Worm (Caenorhabditis elegans): Measurements from ENCODE around the gene F07G6.8.
"Not testable (repeated sequence)": the region's sequence is repeated elsewhere in the genome, so short reads cannot be mapped to it uniquely, and the experiment has no call there.

F07G6.8 gene

DNA sequence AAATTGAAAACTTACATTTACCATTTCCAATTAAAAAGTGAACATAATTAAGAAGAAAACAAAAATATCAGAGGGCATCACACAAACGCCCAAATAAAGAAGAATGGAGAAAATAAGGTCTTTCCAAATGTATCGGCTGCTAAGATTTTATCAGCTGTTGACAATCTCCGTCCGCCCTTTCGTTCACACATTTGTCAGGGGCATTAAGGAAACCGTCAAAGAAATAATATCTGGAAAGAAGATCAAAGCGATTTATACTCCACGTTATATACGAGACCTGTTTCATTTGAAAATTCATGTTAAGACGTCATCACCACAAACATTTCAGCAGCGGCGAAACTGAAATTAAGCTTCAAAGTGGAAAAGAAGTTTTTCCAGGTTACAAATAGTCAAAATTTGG, 7.7 kb downstream of the F07G6.8 start, which contains the start of gene fbxa-52:
fbxa-52 (minus strand) TSS at position 101 of the 400 bp plus-strand sequence.
- no peak for TF ChIP-seq hnd-1 (tag; optimal IDR thresholded peaks at IDR 0.05)
- TF ChIP-seq flt-1 (GFP tag; IDR thresholded peaks at IDR 0.05) = no peak

DNA sequence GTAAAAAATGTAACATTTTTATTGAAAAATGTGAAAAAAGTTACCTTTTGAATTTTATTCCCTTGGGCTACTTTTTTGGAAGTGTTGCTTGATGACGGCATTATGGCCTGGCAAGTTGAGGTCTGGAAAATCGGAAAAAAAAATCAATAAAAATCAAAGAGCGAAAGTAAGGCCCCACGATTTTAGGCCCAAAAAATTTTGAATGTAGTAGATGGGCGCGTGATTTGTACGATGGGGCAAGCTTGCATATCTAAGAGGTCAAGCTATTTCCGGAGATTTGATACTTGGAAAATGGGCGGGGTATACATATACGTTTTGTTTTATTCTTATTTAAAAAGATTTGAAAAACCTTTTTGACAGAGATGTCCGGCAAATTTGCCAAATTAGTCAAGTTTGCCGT, 13.7 kb downstream of the F07G6.8 start, which contains the start of gene F07G6.5:
F07G6.5 (minus strand) TSS at position 101 of the 400 bp plus-strand sequence.
- TF ChIP-seq ceh-36 (tag; optimal IDR thresholded peaks at IDR 0.05) = no peak

- TF ChIP-seq ets-7 (tag; optimal IDR thresholded peaks at IDR 0.05) (no peak), scrt-1 (GFP tag; IDR thresholded peaks at IDR 0.05) (no peak)
These were observed 16.4 kb downstream of the F07G6.8 start, which contains the start of gene C36C9.5 for ce11 chrX:1703840-1704239. TSS of gene C36C9.5 (minus strand) at chrX:1703940.

DNA sequence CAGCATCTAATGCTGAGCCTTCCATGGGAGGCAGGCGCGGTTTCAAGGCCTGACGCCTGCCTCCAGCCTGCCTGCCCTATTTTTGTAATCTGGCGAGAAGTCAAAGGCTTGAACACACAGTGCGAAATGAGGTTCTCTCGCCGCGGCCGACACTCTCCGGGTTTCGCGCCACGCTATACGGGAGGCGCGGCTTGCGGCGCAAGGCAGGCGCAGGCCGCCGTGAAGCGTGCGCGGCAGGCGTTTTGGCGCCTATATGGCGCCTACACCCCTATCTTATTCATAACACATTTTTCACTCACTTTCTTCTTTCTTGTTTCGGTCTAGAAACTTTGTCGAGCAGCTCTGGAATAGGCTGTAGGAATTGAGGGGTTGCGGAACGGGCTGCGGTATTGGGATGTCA, 17.2 kb downstream of the F07G6.8 start:
- TF ChIP-seq F13C5.2 (tag; optimal IDR thresholded peaks at IDR 0.05) (no peak), hmbx-1 (tag; optimal IDR thresholded peaks at IDR 0.05) (no peak), sea-1 (GFP tag; conservative IDR thresholded peaks at IDR 0.05) (no peak), tbx-37 (GFP tag; conservative IDR thresholded peaks at IDR 0.05) (no peak), tra-4 (tag; optimal IDR thresholded peaks at IDR 0.05) (no peak), hnd-1 (tag; optimal IDR thresholded peaks at IDR 0.05) (no peak), ceh-13 (GFP tag; optimal IDR thresholded peaks at IDR 0.05) (no peak)

- TF ChIP-seq hmg-4 (GFP tag; optimal IDR thresholded peaks at IDR 0.05) = no peak
- TF ChIP-seq tbx-11 (GFP tag; IDR thresholded peaks at IDR 0.05) = no peak
- TF ChIP-seq hmbx-1 (tag; optimal IDR thresholded peaks at IDR 0.05) = no peak
- no peak for TF ChIP-seq sea-1 (GFP tag; conservative IDR thresholded peaks at IDR 0.05)
- TF ChIP-seq ceh-13 (GFP tag; optimal IDR thresholded peaks at IDR 0.05) = no peak
- TF ChIP-seq tra-4 (tag; optimal IDR thresholded peaks at IDR 0.05) = no peak
- no peak for TF ChIP-seq flt-1 (GFP tag; IDR thresholded peaks at IDR 0.05)
- no peak for TF ChIP-seq hnd-1 (tag; optimal IDR thresholded peaks at IDR 0.05)
- no peak for TF ChIP-seq ama-1 (optimal IDR thresholded peaks at IDR 0.05)
- TF ChIP-seq ets-7 (tag; optimal IDR thresholded peaks at IDR 0.05) = no peak
- no peak for TF ChIP-seq B0310.2 (tag; optimal IDR thresholded peaks at IDR 0.05)
These were observed 21.8 kb downstream of the F07G6.8 start for ce11 chrX:1698476-1698875.

DNA sequence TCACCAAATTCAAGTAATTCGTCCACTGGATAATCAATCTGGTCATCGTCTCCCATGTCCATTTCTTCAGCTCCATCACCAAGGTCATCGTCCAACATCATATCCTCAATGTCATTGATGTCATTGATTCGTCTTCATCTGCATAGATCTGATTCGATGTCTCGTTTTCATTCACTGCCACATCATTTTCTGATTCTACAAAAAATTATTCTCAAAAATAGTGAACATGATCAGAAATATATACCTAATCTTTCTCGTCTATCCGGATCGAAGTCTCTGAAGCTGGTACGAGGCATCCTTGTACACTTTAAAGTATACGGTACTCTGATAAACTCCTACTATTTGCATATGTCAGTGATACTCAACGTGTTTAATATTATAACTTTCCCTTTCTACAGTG, 23.4 kb downstream of the F07G6.8 start, which contains the start of gene C36C9.4:
C36C9.4 (minus strand) TSS at position 101 of the 400 bp plus-strand sequence.
- not testable (repeated sequence) for TF ChIP-seq B0310.2 (tag; optimal IDR thresholded peaks at IDR 0.05); sea-1 (GFP tag; conservative IDR thresholded peaks at IDR 0.05); hmg-4 (GFP tag; optimal IDR thresholded peaks at IDR 0.05)

- not testable (repeated sequence) for TF ChIP-seq tbx-11 (GFP tag; IDR thresholded peaks at IDR 0.05); ets-7 (tag; optimal IDR thresholded peaks at IDR 0.05); B0310.2 (tag; optimal IDR thresholded peaks at IDR 0.05)
These were observed 29.4 kb downstream of the F07G6.8 start, which contains the start of gene C36C9.6 for ce11 chrX:1690894-1691293. TSS of gene C36C9.6 (minus strand) at chrX:1690994.

ce11 chrX:1689996-1690395, 30.3 kb downstream of the F07G6.8 start, which contains the start of gene C36C9.12:
TSS of gene C36C9.12 (minus strand) at chrX:1690096.
- TF ChIP-seq ets-7 (tag; optimal IDR thresholded peaks at IDR 0.05); flt-1 (GFP tag; IDR thresholded peaks at IDR 0.05); ceh-13 (GFP tag; optimal IDR thresholded peaks at IDR 0.05): not testable (repeated sequence)

DNA sequence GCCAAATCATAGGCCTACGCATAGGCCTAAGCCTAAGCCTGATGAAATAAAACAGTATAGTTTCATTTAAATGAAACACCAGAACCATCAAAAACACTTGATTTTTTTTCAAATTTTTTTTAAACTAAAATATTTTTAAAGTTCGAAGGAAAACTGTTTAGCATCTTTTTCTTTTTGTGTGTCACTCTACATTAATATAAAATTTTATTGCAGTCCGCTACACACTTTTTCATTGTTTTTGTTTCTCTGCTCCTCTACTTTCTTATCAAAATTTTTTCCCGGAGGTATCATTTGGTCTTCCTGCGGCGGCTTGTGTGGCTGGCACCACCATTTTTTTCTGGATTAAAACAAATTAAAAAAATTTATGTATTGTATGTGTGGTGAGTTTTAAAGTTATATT, 33.2 kb downstream of the F07G6.8 start, which contains the start of gene C36C9.11:
C36C9.11 (plus strand) TSS at position 301 of the 400 bp plus-strand sequence.
- not testable (repeated sequence) for TF ChIP-seq B0310.2, tra-4, aly-1 (tag; optimal IDR thresholded peaks at IDR 0.05)

DNA sequence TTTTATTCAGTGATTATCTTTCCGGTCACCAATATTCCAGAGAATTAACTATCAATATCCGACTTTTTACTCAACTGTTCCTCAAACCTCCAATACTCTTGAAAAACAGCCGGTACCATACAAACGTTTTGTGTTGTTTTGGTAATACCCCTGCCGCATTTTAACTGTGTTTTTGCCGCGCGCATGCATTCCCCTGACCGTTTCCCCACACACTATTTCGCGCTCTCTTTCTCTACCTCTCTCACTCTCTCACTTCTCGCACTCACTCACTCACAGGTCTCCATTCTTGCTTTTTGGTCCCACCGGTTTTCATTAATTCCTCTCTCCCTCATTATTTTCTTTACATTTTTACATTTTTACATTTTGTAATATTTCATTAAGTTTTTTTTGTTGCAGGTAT, 37.7 kb downstream of the F07G6.8 start, which contains the start of gene meg-4:
meg-4 (plus strand) TSS at position 397 of the 400 bp plus-strand sequence.
- TF ChIP-seq F13C5.2 (tag; optimal IDR thresholded peaks at IDR 0.05) (no peak), tra-4 (tag; optimal IDR thresholded peaks at IDR 0.05) (no peak), B0310.2 (tag; optimal IDR thresholded peaks at IDR 0.05) (no peak), tbx-37 (GFP tag; conservative IDR thresholded peaks at IDR 0.05) (no peak), tbx-11 (GFP tag; IDR thresholded peaks at IDR 0.05) (no peak), aly-1 (tag; optimal IDR thresholded peaks at IDR 0.05) (no peak), ets-7 (tag; optimal IDR thresholded peaks at IDR 0.05) (no peak), pes-1 (GFP tag; IDR thresholded peaks at IDR 0.05) (no peak), sea-1 (GFP tag; conservative IDR thresholded peaks at IDR 0.05) (no peak), ama-1 (optimal IDR thresholded peaks at IDR 0.05) (no peak), hnd-1 (tag; optimal IDR thresholded peaks at IDR 0.05) (no peak), hmbx-1 (tag; optimal IDR thresholded peaks at IDR 0.05) (no peak), ceh-13 (GFP tag; optimal IDR thresholded peaks at IDR 0.05) (no peak), hmg-4 (GFP tag; optimal IDR thresholded peaks at IDR 0.05) (no peak), scrt-1 (GFP tag; IDR thresholded peaks at IDR 0.05) (no peak), ceh-36 (tag; optimal IDR thresholded peaks at IDR 0.05) (no peak), flt-1 (GFP tag; IDR thresholded peaks at IDR 0.05) (no peak)

Measured in whole organism, early embryonic.